Worm (Caenorhabditis elegans) whole organism, L4 larva: ENCODE results near the gene plc-4.

Experiments
- F26F4.8 ChIP-seq: fragments of 200-800 bp; sonication (Bioruptor generic); conservative IDR thresholded peaks from 2 replicates; pipeline ENCODE4 v1.3.6; 2022; ENCODE audit warnings: missing genetic modification characterization, missing compliant biosample characterization
- F49E8.2 ChIP-seq: sonication (generic microtip); optimal IDR thresholded peaks from 2 replicates; lab custom pipeline; 2016; ENCODE audit warnings: missing compliant biosample characterization, mild to moderate bottlenecking, missing genetic modification characterization, borderline replicate concordance
- R02D3.7 ChIP-seq: fragments of 150-350 bp; sonication (generic microtip); optimal IDR thresholded peaks from 3 replicates; lab custom pipeline; 2014; ENCODE audit warnings: missing biosample characterization, missing genetic modification characterization
- Y105C5A.15 ChIP-seq: fragments of 200-800 bp; sonication (Bioruptor generic); IDR thresholded peaks from 2 replicates; pipeline ENCODE4 v1.3.6; 2022; ENCODE audit warnings: missing genetic modification characterization, missing compliant biosample characterization
- Y48G9A.11 ChIP-seq: fragments of 200-800 bp; sonication (Bioruptor generic); IDR thresholded peaks from 2 replicates; pipeline ENCODE4 v1.3.6; 2022; ENCODE audit warnings: missing genetic modification reagents, missing genetic modification characterization, missing compliant biosample characterization
- aha-1 ChIP-seq: fragments of 150-350 bp; peaks from one replicate; lab custom pipeline; 2014; ENCODE audit warnings: missing biosample characterization, missing genetic modification characterization
- ama-1 ChIP-seq: fragments of 150-350 bp; optimal IDR thresholded peaks from 2 replicates; lab custom pipeline; 2014; ENCODE audit warnings: inconsistent platforms, mixed read lengths
- arid-1 ChIP-seq: fragments of 200-800 bp; sonication (Bioruptor generic); conservative IDR thresholded peaks from 2 replicates; pipeline ENCODE4 v1.3.6; 2022; ENCODE audit warnings: missing genetic modification reagents, missing genetic modification characterization, missing compliant biosample characterization
- ceh-28 ChIP-seq: fragments of 150-350 bp; optimal IDR thresholded peaks from 2 replicates; lab custom pipeline; 2014; ENCODE audit warnings: missing biosample characterization, missing genetic modification reagents, missing genetic modification characterization
- ces-1 ChIP-seq: fragments of 150-350 bp; sonication (generic microtip); optimal IDR thresholded peaks from 4 replicates; lab custom pipeline; 2014; ENCODE audit warnings: missing biosample characterization, missing genetic modification reagents, missing genetic modification characterization
- daf-16 ChIP-seq, 3 experiments: sonication (generic microtip); optimal IDR thresholded peaks; 2 replicates each; lab custom pipeline; 2016 to 2017; ENCODE audit warnings: missing genetic modification characterization in 3 of 3, missing genetic modification reagents in 3 of 3, mild to moderate bottlenecking in 2 of 3, missing compliant biosample characterization in 2 of 3, missing biosample characterization in 1 of 3, moderate library complexity in 1 of 3
- daf-8 ChIP-seq: fragments of 200-800 bp; sonication (Bioruptor generic); IDR thresholded peaks from 2 replicates; pipeline ENCODE4 v1.3.6; 2022; ENCODE audit warnings: missing genetic modification characterization, missing compliant biosample characterization
- dmd-8 ChIP-seq: fragments of 200-800 bp; sonication (Bioruptor generic); IDR thresholded peaks from 2 replicates; pipeline ENCODE4 v1.3.6; 2022; ENCODE audit warnings: missing genetic modification characterization, missing compliant biosample characterization
- dmd-9 ChIP-seq: fragments of 200-800 bp; sonication (Bioruptor generic); IDR thresholded peaks from 2 replicates; pipeline ENCODE4 v1.3.6; 2022; ENCODE audit warnings: missing genetic modification reagents, missing genetic modification characterization, missing compliant biosample characterization
- dpl-1 ChIP-seq: fragments of 150-350 bp; optimal IDR thresholded peaks from 2 replicates; lab custom pipeline; 2014; ENCODE audit warnings: missing biosample characterization, missing genetic modification reagents, missing genetic modification characterization
- dve-1 ChIP-seq: sonication (generic microtip); optimal IDR thresholded peaks from 2 replicates; lab custom pipeline; 2017; ENCODE audit warnings: antibody characterized with exemption, mild to moderate bottlenecking, missing genetic modification characterization, missing compliant biosample characterization; ENCODE audit not compliant: insufficient read depth
- egl-27 ChIP-seq: sonication (generic microtip); optimal IDR thresholded peaks from 3 replicates; lab custom pipeline; 2017; ENCODE audit warnings: missing biosample characterization, missing genetic modification reagents, missing genetic modification characterization
- fos-1 ChIP-seq: fragments of 150-350 bp; optimal IDR thresholded peaks from 2 replicates; lab custom pipeline; 2014; ENCODE audit warnings: missing biosample characterization, missing genetic modification characterization
- lim-7 ChIP-seq: fragments of 200-800 bp; sonication (Bioruptor generic); IDR thresholded peaks from 2 replicates; pipeline ENCODE4 v1.3.6; 2022; ENCODE audit warnings: missing genetic modification characterization, missing compliant biosample characterization
- lin-38 ChIP-seq: fragments of 200-800 bp; sonication (Bioruptor generic); IDR thresholded peaks from 2 replicates; pipeline ENCODE4 v1.3.6; 2022; ENCODE audit warnings: missing genetic modification reagents, missing genetic modification characterization, missing compliant biosample characterization
- lsy-2 ChIP-seq, 2 experiments: fragments of 150-350 bp in 1 of 2; sonication (generic microtip) in 1 of 2; optimal IDR thresholded peaks; 2 replicates each; lab custom pipeline; 2014 to 2017; ENCODE audit warnings: missing biosample characterization in 2 of 2, missing genetic modification characterization in 2 of 2
- madf-5 ChIP-seq, 2 experiments: fragments of 200-800 bp; sonication (Bioruptor generic); IDR thresholded peaks; 2 replicates each; pipeline ENCODE4 v1.3.6; 2022; ENCODE audit warnings: missing compliant biosample characterization in 2 of 2, missing genetic modification characterization in 2 of 2
- mes-2 ChIP-seq: sonication (generic microtip); optimal IDR thresholded peaks from 2 replicates; lab custom pipeline; 2016; ENCODE audit warnings: missing genotype, mild to moderate bottlenecking, missing genetic modification characterization, missing compliant biosample characterization; ENCODE audit not compliant: poor library complexity, severe bottlenecking
- mxl-2 ChIP-seq: fragments of 200-800 bp; sonication (Bioruptor generic); conservative IDR thresholded peaks from 2 replicates; pipeline ENCODE4 v1.3.6; 2022; ENCODE audit warnings: missing genetic modification reagents, missing genetic modification characterization, missing compliant biosample characterization
- nhr-11 ChIP-seq: fragments of 150-350 bp; optimal IDR thresholded peaks from 2 replicates; lab custom pipeline; 2014; ENCODE audit warnings: missing biosample characterization, missing genetic modification characterization
- nhr-111 ChIP-seq: fragments of 200-800 bp; sonication (Bioruptor generic); optimal IDR thresholded peaks from 2 replicates; lab custom pipeline; 2018; ENCODE audit warnings: mild to moderate bottlenecking, missing genetic modification characterization, missing compliant biosample characterization
- nhr-25 ChIP-seq: sonication (generic microtip); optimal IDR thresholded peaks from 2 replicates; lab custom pipeline; 2017; ENCODE audit warnings: missing genetic modification characterization, mild to moderate bottlenecking, missing compliant biosample characterization, antibody characterized with exemption, moderate library complexity, borderline replicate concordance; ENCODE audit not compliant: insufficient read depth
- nhr-28 ChIP-seq: fragments of 150-350 bp; optimal IDR thresholded peaks from 2 replicates; lab custom pipeline; 2014; ENCODE audit warnings: missing biosample characterization, missing genetic modification characterization
- nhr-42 ChIP-seq: fragments of 200-800 bp; sonication (Bioruptor generic); IDR thresholded peaks from 2 replicates; pipeline ENCODE4 v1.3.6; 2022; ENCODE audit warnings: missing genetic modification characterization, missing compliant biosample characterization
- nhr-48 ChIP-seq: sonication (generic microtip); optimal IDR thresholded peaks from 2 replicates; lab custom pipeline; 2016; ENCODE audit warnings: mild to moderate bottlenecking, missing genetic modification characterization, missing compliant biosample characterization
- nhr-77 ChIP-seq: fragments of 150-350 bp; optimal IDR thresholded peaks from 2 replicates; lab custom pipeline; 2014; ENCODE audit warnings: missing biosample characterization, missing genetic modification characterization
- pqm-1 ChIP-seq: sonication (generic microtip); optimal IDR thresholded peaks from 2 replicates; lab custom pipeline; 2017; ENCODE audit warnings: missing biosample characterization, missing genetic modification characterization
- tag-97 ChIP-seq: fragments of 200-800 bp; sonication (Bioruptor generic); IDR thresholded peaks from 2 replicates; pipeline ENCODE4 v1.3.6; 2022; ENCODE audit warnings: missing genetic modification characterization, missing compliant biosample characterization
- unc-39 ChIP-seq: sonication (generic microtip); optimal IDR thresholded peaks from 2 replicates; lab custom pipeline; 2017; ENCODE audit warnings: missing biosample characterization, missing genetic modification characterization
- unc-62 ChIP-seq, 3 experiments: fragments of 150-350 bp in 1 of 3; sonication (generic microtip); optimal IDR thresholded peaks in 2 of 3; peaks in 1 of 3; 1 replicate in 1 of 3; 2 replicates in 2 of 3; lab custom pipeline; 2014 to 2017; ENCODE audit warnings: missing biosample characterization in 3 of 3, missing genetic modification characterization in 3 of 3, missing genetic modification reagents in 3 of 3, missing genotype in 1 of 3
- zip-2 ChIP-seq: fragments of 150-350 bp; optimal IDR thresholded peaks from 2 replicates; lab custom pipeline; 2014; ENCODE audit warnings: missing biosample characterization, missing genetic modification characterization
- ztf-11 ChIP-seq: fragments of 150-350 bp; optimal IDR thresholded peaks from 2 replicates; lab custom pipeline; 2014; ENCODE audit warnings: missing biosample characterization, missing genetic modification characterization

The plc-4 gene

ce11 chrIV:7520258-7520657, 7.8 kb upstream of the plc-4 start:
- TF ChIP-seq dve-1 (tag; lab: Kevin White, UChicago): peak; percentile 71
- TF ChIP-seq nhr-28: peak; percentile 10
- TF ChIP-seq pqm-1 (tag; lab: Kevin White, UChicago): peak; percentile 44
- TF ChIP-seq daf-16 (GFP tag; optimal IDR thresholded peaks at IDR 0.05; lab: Kevin White, UChicago): no peak
- peak; percentile 93 for TF ChIP-seq daf-16 (tag; optimal IDR thresholded peaks at IDR 0.05; lab: Kevin White, UChicago)
- no peak for TF ChIP-seq nhr-25 (tag; lab: Kevin White, UChicago)

ce11 chrIV:7516167-7516566, 3.7 kb upstream of the plc-4 start, which contains the start of the genes R05G6.9 and R05G6.3:
R05G6.9 (minus strand) TSS chrIV:7516267.
R05G6.3 (plus strand) TSS chrIV:7516552.
- peak; percentile 66 for TF ChIP-seq aha-1 (tag; lab: Kevin White, UChicago)
- TF ChIP-seq nhr-11 (tag; lab: Kevin White, UChicago): no peak
- TF ChIP-seq arid-1 (GFP tag; lab: Robert Waterston, UW): no peak
- no peak for TF ChIP-seq unc-39 (tag; lab: Kevin White, UChicago)
- TF ChIP-seq tag-97: no peak
- peak in 1 of 2 experiments; percentile 7 for TF ChIP-seq unc-62 (GFP tag; optimal IDR thresholded peaks at IDR 0.05 in 1 of 2; lab: Kevin White, UChicago)
- TF ChIP-seq unc-62 (tag; optimal IDR thresholded peaks at IDR 0.05; lab: Kevin White, UChicago): no peak

DNA sequence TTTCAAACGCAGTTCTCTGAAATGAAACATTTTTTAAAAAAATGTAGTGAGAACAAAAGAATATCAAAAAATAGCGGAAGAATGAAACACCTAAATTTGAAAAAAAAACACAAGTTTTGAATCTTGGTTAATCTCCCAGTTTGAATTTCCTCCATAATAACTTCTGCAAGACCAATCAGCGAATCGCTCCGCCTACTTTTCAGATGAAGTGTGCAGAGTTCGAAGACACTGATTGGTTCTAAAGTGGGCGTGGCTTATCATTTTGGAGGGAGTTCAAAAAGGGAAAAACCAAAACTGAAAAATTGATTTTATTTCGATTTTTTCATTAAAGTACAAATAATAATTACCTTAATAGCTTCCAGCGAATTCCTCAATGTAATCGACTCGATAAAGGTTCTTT, 1.6 kb downstream of the plc-4 start:
- peak; percentile 18 for TF ChIP-seq dpl-1
- TF ChIP-seq nhr-111 (GFP tag; lab: Kevin White, UChicago): no peak

ce11 chrIV:7508850-7509249, 3.6 kb downstream of the plc-4 start:
- no peak for TF ChIP-seq zip-2
- TF ChIP-seq dmd-9 (GFP tag; lab: Robert Waterston, UW): no peak
- TF ChIP-seq F49E8.2 (tag; lab: Kevin White, UChicago): peak; percentile 9
- peak in 1 of 2 experiments; percentile 38 for TF ChIP-seq unc-62 (GFP tag; optimal IDR thresholded peaks at IDR 0.05 in 1 of 2; lab: Kevin White, UChicago)
- TF ChIP-seq unc-62 (tag; optimal IDR thresholded peaks at IDR 0.05; lab: Kevin White, UChicago): no peak
- TF ChIP-seq egl-27 (tag; lab: Kevin White, UChicago): no peak
- TF ChIP-seq daf-16 (GFP tag; optimal IDR thresholded peaks at IDR 0.05; lab: Kevin White, UChicago): no peak
- peak; percentile 16 for TF ChIP-seq daf-16 (tag; optimal IDR thresholded peaks at IDR 0.05; lab: Kevin White, UChicago)
- no peak for TF ChIP-seq daf-8 (GFP tag; lab: Robert Waterston, UW)
- no peak for TF ChIP-seq nhr-48
- TF ChIP-seq Y48G9A.11: 0 out of 2 replicates have a peak, but pooled peaks have one; percentile 47
- no peak for TF ChIP-seq nhr-42
- TF ChIP-seq fos-1: no peak
- no peak for TF ChIP-seq mxl-2
- peak in 1 of 2 experiments; percentile 91 for TF ChIP-seq lsy-2 (tag; optimal IDR thresholded peaks at IDR 0.05; lab: Kevin White, UChicago)
- no peak for TF ChIP-seq madf-5 (GFP tag; IDR thresholded peaks at IDR 0.05; lab: Robert Waterston, UW)
- TF ChIP-seq Y105C5A.15 (GFP tag; lab: Robert Waterston, UW): no peak
- no peak for TF ChIP-seq nhr-77 (tag; lab: Kevin White, UChicago)
- TF ChIP-seq dpl-1: peak; percentile 27
- TF ChIP-seq ces-1: no peak
- TF ChIP-seq dmd-8 (GFP tag; lab: Robert Waterston, UW): no peak
- TF ChIP-seq ceh-28 (tag; lab: Kevin White, UChicago): no peak
- TF ChIP-seq ztf-11: no peak
- TF ChIP-seq lin-38 (GFP tag; lab: Robert Waterston, UW): 0 out of 2 replicates have a peak, but pooled peaks have one; percentile 18
- TF ChIP-seq R02D3.7: no peak
- no peak for TF ChIP-seq F26F4.8 (GFP tag; lab: Robert Waterston, UW)
- TF ChIP-seq mes-2: peak; percentile 48
- no peak for TF ChIP-seq nhr-111 (GFP tag; lab: Kevin White, UChicago)
- TF ChIP-seq ama-1: no peak
- no peak for TF ChIP-seq nhr-11 (tag; lab: Kevin White, UChicago)
- TF ChIP-seq lim-7: no peak
